Worm (Caenorhabditis elegans) whole organism, L2 larva: Measurements from ENCODE around the gene clec-127.
"Not testable (repeated sequence)": the region's sequence is repeated elsewhere in the genome, so short reads cannot be mapped to it uniquely, and the experiment has no call there.

ENCODE experiments used
- C34F6.9 ChIP-seq: fragments of 150-350 bp; optimal IDR thresholded peaks from 2 replicates; lab custom pipeline; 2014; ENCODE audit warnings: missing biosample characterization, missing genetic modification characterization
- F13H6.1 ChIP-seq: sonication (generic microtip); optimal IDR thresholded peaks from 2 replicates; lab custom pipeline; 2016; ENCODE audit warnings: missing genetic modification characterization, missing compliant biosample characterization
- R02D3.7 ChIP-seq: fragments of 150-350 bp; optimal IDR thresholded peaks from 2 replicates; lab custom pipeline; 2014; ENCODE audit warnings: missing biosample characterization, missing genetic modification characterization
- Y55F3AM.14 ChIP-seq: fragments of 200-800 bp; sonication (Bioruptor generic); optimal IDR thresholded peaks from 2 replicates; lab custom pipeline; 2018; ENCODE audit warnings: mild to moderate bottlenecking, missing genetic modification characterization, missing compliant biosample characterization
- ZK546.5 ChIP-seq: sonication (generic microtip); optimal IDR thresholded peaks from 2 replicates; lab custom pipeline; 2017; ENCODE audit warnings: missing biosample characterization, missing genetic modification characterization
- alr-1 ChIP-seq: fragments of 150-350 bp; optimal IDR thresholded peaks from 2 replicates; lab custom pipeline; 2014; ENCODE audit warnings: missing biosample characterization, missing genetic modification characterization
- crh-2 ChIP-seq: sonication (generic microtip); optimal IDR thresholded peaks from 2 replicates; lab custom pipeline; 2017; ENCODE audit warnings: missing biosample characterization, missing genetic modification characterization
- elt-3 ChIP-seq: sonication (generic microtip); optimal IDR thresholded peaks from 2 replicates; lab custom pipeline; 2017; ENCODE audit warnings: missing biosample characterization, missing genetic modification characterization
- gmeb-1 ChIP-seq: fragments of 150-350 bp; optimal IDR thresholded peaks from 2 replicates; lab custom pipeline; 2014; ENCODE audit warnings: missing biosample characterization, missing genetic modification characterization
- lin-11 ChIP-seq: fragments of 150-350 bp; sonication (generic microtip); optimal IDR thresholded peaks from 2 replicates; lab custom pipeline; 2014; ENCODE audit warnings: missing biosample characterization, missing genetic modification characterization, inconsistent platforms, mixed read lengths
- lin-13 ChIP-seq: fragments of 150-350 bp; optimal IDR thresholded peaks from 2 replicates; lab custom pipeline; 2014; ENCODE audit warnings: missing biosample characterization, missing genetic modification reagents, missing genetic modification characterization
- lin-39 ChIP-seq: fragments of 150-350 bp; optimal IDR thresholded peaks from 2 replicates; lab custom pipeline; 2014; ENCODE audit warnings: missing biosample characterization, missing genetic modification reagents, missing genetic modification characterization
- lsy-2 ChIP-seq, 2 experiments: fragments of 150-350 bp in 1 of 2; sonication (generic microtip) in 1 of 2; optimal IDR thresholded peaks; 2 replicates each; lab custom pipeline; 2014 to 2017; ENCODE audit warnings: missing biosample characterization in 2 of 2, missing genetic modification characterization in 2 of 2
- mab-5 ChIP-seq: fragments of 150-350 bp; optimal IDR thresholded peaks from 2 replicates; lab custom pipeline; 2014; ENCODE audit warnings: missing biosample characterization, missing genetic modification characterization
- mbf-1 ChIP-seq: sonication (generic microtip); optimal IDR thresholded peaks from 2 replicates; lab custom pipeline; 2017; ENCODE audit warnings: missing biosample characterization, missing genetic modification characterization
- nhr-10 ChIP-seq: sonication (generic microtip); optimal IDR thresholded peaks from 2 replicates; lab custom pipeline; 2017; ENCODE audit warnings: missing biosample characterization, missing genetic modification characterization
- nhr-11 ChIP-seq: fragments of 150-350 bp; optimal IDR thresholded peaks from 2 replicates; lab custom pipeline; 2014; ENCODE audit warnings: missing biosample characterization, missing genetic modification characterization
- nhr-129 ChIP-seq: fragments of 150-350 bp; optimal IDR thresholded peaks from 2 replicates; lab custom pipeline; 2014; ENCODE audit warnings: missing biosample characterization, missing genetic modification characterization
- nhr-237 ChIP-seq: fragments of 150-350 bp; optimal IDR thresholded peaks from 2 replicates; lab custom pipeline; 2014; ENCODE audit warnings: missing biosample characterization, missing genetic modification characterization
- nhr-25 ChIP-seq: fragments of 150-350 bp; sonication (generic microtip); optimal IDR thresholded peaks from 3 replicates; lab custom pipeline; 2014; ENCODE audit warnings: missing biosample characterization, missing genetic modification characterization
- nhr-77 ChIP-seq: fragments of 150-350 bp; optimal IDR thresholded peaks from 2 replicates; lab custom pipeline; 2014; ENCODE audit warnings: missing biosample characterization, missing genetic modification characterization
- sem-4 ChIP-seq: fragments of 150-350 bp; optimal IDR thresholded peaks from 2 replicates; lab custom pipeline; 2014; ENCODE audit warnings: missing biosample characterization, missing genetic modification reagents, missing genetic modification characterization
- skn-1 ChIP-seq: sonication (generic microtip); optimal IDR thresholded peaks from 2 replicates; lab custom pipeline; 2017; ENCODE audit warnings: missing biosample characterization, missing genetic modification characterization
- sma-3 ChIP-seq: sonication (generic microtip); optimal IDR thresholded peaks from 2 replicates; lab custom pipeline; 2016; ENCODE audit warnings: missing genetic modification reagents, missing genetic modification characterization, missing compliant biosample characterization
- sma-9 ChIP-seq, 2 experiments: fragments of 150-350 bp in 1 of 2; sonication (generic microtip) in 1 of 2; optimal IDR thresholded peaks; 2 replicates each; lab custom pipeline; 2014 to 2016; ENCODE audit warnings: missing genetic modification characterization in 2 of 2, mild to moderate bottlenecking in 1 of 2, missing biosample characterization in 1 of 2, missing compliant biosample characterization in 1 of 2, missing genetic modification reagents in 1 of 2, moderate library complexity in 1 of 2
- snpc-4 ChIP-seq: fragments of 150-350 bp; optimal IDR thresholded peaks from 2 replicates; lab custom pipeline; 2014; ENCODE audit warnings: missing biosample characterization, missing genetic modification characterization
- unc-39 ChIP-seq: fragments of 150-350 bp; optimal IDR thresholded peaks from 2 replicates; lab custom pipeline; 2014; ENCODE audit warnings: missing biosample characterization, missing genetic modification characterization
- unc-55 ChIP-seq: fragments of 150-350 bp; sonication (generic microtip); optimal IDR thresholded peaks from 3 replicates; lab custom pipeline; 2014; ENCODE audit warnings: missing biosample characterization, missing genetic modification reagents, missing genetic modification characterization
- unc-62 ChIP-seq: fragments of 150-350 bp; optimal IDR thresholded peaks from 2 replicates; lab custom pipeline; 2014; ENCODE audit warnings: missing biosample characterization, missing genetic modification reagents, missing genetic modification characterization
- zag-1 ChIP-seq: fragments of 150-350 bp; optimal IDR thresholded peaks from 2 replicates; lab custom pipeline; 2014; ENCODE audit warnings: missing biosample characterization, missing genetic modification characterization
- ztf-4 ChIP-seq: fragments of 150-350 bp; optimal IDR thresholded peaks from 2 replicates; lab custom pipeline; 2014; ENCODE audit warnings: missing biosample characterization, missing genetic modification characterization

Gene clec-127

DNA sequence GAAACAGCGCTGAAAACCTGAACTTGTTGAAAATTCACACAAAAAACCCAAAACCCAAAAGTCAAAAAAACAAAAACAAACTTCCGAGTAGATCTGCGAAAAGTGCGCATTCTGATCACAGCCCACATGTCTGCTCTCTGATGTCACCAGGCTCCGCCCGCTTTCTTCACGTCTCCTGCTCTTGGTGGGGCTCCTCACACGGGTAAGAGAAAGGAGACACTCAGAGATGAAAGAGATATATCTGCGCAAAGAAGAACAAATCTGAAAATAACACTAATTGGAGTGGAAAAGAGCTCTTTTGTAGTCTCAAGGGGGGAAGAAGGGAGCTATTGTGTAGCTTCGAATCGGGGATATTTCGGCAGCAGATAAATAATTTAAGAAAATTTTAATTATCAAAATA lies 40.8 kb downstream of the clec-127 start, which contains the start of gene ncs-6:
TSS of gene ncs-6 (minus strand) at position 261 of the 400 bp plus-strand sequence.
- TF ChIP-seq nhr-77 (tag; lab: Kevin White, UChicago) (no peak), C34F6.9 (tag; lab: Kevin White, UChicago) (peak; percentile 7)

ce11 chrII:3527460-3527859 lies 41.6 kb downstream of the clec-127 start:
- no peak for TF ChIP-seq nhr-129 (tag; lab: Kevin White, UChicago)
- TF ChIP-seq R02D3.7 = no peak
- no peak for TF ChIP-seq elt-3 (tag; lab: Kevin White, UChicago)
- no peak for TF ChIP-seq mbf-1 (tag; lab: Kevin White, UChicago)
- no peak for TF ChIP-seq mab-5 (tag; lab: Kevin White, UChicago)
- TF ChIP-seq unc-62 = no peak
- TF ChIP-seq nhr-237 (tag; lab: Kevin White, UChicago) = no peak
- no peak for TF ChIP-seq nhr-25
- TF ChIP-seq zag-1 (tag; lab: Kevin White, UChicago) = no peak
- TF ChIP-seq sem-4 (tag; lab: Kevin White, UChicago) = no peak
- no peak for TF ChIP-seq crh-2 (tag; lab: Kevin White, UChicago)
- no peak for TF ChIP-seq unc-39 (tag; lab: Kevin White, UChicago)
- TF ChIP-seq ztf-4 (tag; lab: Kevin White, UChicago) = no peak
- no peak for TF ChIP-seq nhr-10 (tag; lab: Kevin White, UChicago)
- TF ChIP-seq F13H6.1 = no peak
- TF ChIP-seq alr-1 (tag; lab: Kevin White, UChicago) = no peak
- TF ChIP-seq nhr-77 (tag; lab: Kevin White, UChicago) = no peak
- TF ChIP-seq, all 48 proteins: peak for 0

DNA sequence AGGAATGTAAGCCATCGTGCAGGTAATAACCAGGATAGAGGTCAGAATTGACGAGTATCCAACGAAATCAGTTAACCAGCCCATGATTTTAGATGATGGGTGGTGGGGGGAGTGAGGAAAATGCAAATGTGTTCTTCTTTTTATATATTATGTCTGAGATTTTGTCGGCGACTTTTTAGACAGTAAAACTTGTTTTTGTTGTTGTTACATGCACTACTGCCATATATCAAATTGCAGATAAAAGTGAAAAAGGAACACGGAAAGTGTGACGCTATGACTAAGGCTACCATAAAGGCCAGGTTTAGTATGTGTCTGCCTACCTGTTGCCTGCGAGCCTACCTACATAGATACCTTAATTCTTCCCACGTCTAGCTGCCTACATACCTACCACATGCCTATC lies 44.9 kb downstream of the clec-127 start, which contains the start of gene col-72:
TSS of gene col-72 (minus strand) at position 101 of the 400 bp plus-strand sequence.
- TF ChIP-seq nhr-11 = no peak
- no peak for TF ChIP-seq ZK546.5 (tag; lab: Kevin White, UChicago)
- no peak for TF ChIP-seq sma-9 (GFP tag; optimal IDR thresholded peaks at IDR 0.05; lab: Kevin White, UChicago)
- TF ChIP-seq sma-9 (tag; optimal IDR thresholded peaks at IDR 0.05; lab: Kevin White, UChicago) = no peak
- TF ChIP-seq nhr-237 (tag; lab: Kevin White, UChicago) = no peak
- TF ChIP-seq lin-39 (tag; lab: Kevin White, UChicago) = no peak
- TF ChIP-seq Y55F3AM.14 (GFP tag; lab: Kevin White, UChicago) = no peak
- TF ChIP-seq skn-1 (tag; lab: Kevin White, UChicago) = no peak
- TF ChIP-seq R02D3.7 = no peak
- TF ChIP-seq nhr-129 (tag; lab: Kevin White, UChicago) = no peak
- no peak for TF ChIP-seq lin-13 (GFP tag; lab: Kevin White, UChicago)
- TF ChIP-seq lin-11 = no peak
- no peak for TF ChIP-seq snpc-4 (tag; lab: Kevin White, UChicago)
- TF ChIP-seq unc-39 (tag; lab: Kevin White, UChicago) = no peak
- TF ChIP-seq, all 48 proteins: peak for 0

- TF ChIP-seq unc-55 (GFP tag; lab: Kevin White, UChicago) = peak; percentile 87
- peak; percentile 43 for TF ChIP-seq crh-2 (tag; lab: Kevin White, UChicago)
- peak; percentile 20 for TF ChIP-seq zag-1 (tag; lab: Kevin White, UChicago)
- peak; percentile 68 for TF ChIP-seq C34F6.9 (tag; lab: Kevin White, UChicago)
- TF ChIP-seq lin-11 = peak; percentile 4
- TF ChIP-seq sma-9 (GFP tag; optimal IDR thresholded peaks at IDR 0.05; lab: Kevin White, UChicago) = peak; percentile 55
- TF ChIP-seq sma-9 (tag; optimal IDR thresholded peaks at IDR 0.05; lab: Kevin White, UChicago) = not testable (repeated sequence)
- peak; percentile 56 for TF ChIP-seq F13H6.1
- TF ChIP-seq sma-3 (GFP tag; lab: Kevin White, UChicago) = peak; percentile 32
- peak; percentile 61 for TF ChIP-seq nhr-25
- peak; percentile 6 for TF ChIP-seq ZK546.5 (tag; lab: Kevin White, UChicago)
- peak; percentile 67 for TF ChIP-seq lin-13 (GFP tag; lab: Kevin White, UChicago)
- peak; percentile 48 for TF ChIP-seq gmeb-1
- TF ChIP-seq lsy-2 (tag; optimal IDR thresholded peaks at IDR 0.05; lab: Kevin White, UChicago) = peak; percentile 89 to 97
- TF ChIP-seq nhr-129 (tag; lab: Kevin White, UChicago) = peak; percentile 73
Observed at ce11 chrII:3523547-3523946, 45.5 kb downstream of the clec-127 start.
